Fruit fly (Drosophila melanogaster): ENCODE data around the gene Cpr62Bc.

- TF ChIP-seq CG8159 (tag; optimal IDR thresholded peaks at IDR 0.05) = no peak
- TF ChIP-seq Snoo (tag; optimal IDR thresholded peaks at IDR 0.05) = peak; percentile 62
- no peak for TF ChIP-seq EcR (GFP tag; optimal IDR thresholded peaks at IDR 0.05)
- TF ChIP-seq CG9948 (tag; optimal IDR thresholded peaks at IDR 0.05) = no peak
Measured at dm6 chr3L:1859563-1859962, 17.7 kb upstream of the Cpr62Bc start.

All from whole organism, pupa.